Fruit fly (Drosophila melanogaster) S2 (cell line): Measurements from ENCODE around the gene yellow-g.

Source experiments
- CG8478 ChIP-seq: fragments of >200 bp; optimal IDR thresholded peaks from 2 replicates; lab custom pipeline; 2018
- CTCF ChIP-seq, 2 experiments: fragments of >200 bp; optimal IDR thresholded peaks; 2 replicates each; lab custom pipeline; 2018

The yellow-g gene

DNA sequence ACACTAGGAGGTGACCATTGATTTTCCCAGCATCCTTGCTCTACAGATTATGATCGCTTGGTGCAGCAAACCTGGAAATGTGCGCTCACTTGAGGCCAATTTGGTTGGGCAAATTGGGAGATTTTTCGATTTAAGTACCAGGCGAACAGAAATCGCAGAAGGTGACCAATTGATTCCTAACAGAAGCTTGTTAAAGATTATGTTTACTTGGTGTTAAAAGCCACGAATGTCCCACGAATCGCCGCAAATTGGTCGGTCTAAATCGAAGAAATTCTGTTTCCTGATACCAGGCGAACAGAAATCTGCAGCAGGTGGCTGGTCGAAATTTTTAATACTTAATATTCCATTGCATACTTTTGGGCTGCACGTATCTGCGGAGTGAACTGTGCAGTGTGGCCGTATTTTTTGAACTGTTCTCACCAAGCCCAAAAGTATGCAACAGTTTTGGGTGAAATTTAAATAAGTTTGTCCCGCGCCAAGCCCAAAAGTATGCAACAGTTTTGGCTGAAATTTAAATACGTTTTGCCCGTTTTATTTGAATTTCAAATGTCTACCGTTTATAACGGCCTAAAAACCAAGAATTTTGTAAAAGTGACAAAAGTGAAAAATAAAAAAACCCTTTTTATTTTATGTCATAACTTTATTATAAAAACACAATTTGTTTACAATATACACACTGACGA, 28.6 kb downstream of the yellow-g start, which contains the start of gene CG32301:
Gene CG32301 (plus strand): TSS at position 633 of the 683 bp plus-strand sequence.
- TF ChIP-seq CTCF (optimal IDR thresholded peaks at IDR 0.05; lab: Kevin White, UChicago) (peak; percentile 44 to 54), CG8478 (lab: Kevin White, UChicago) (no peak)

DNA sequence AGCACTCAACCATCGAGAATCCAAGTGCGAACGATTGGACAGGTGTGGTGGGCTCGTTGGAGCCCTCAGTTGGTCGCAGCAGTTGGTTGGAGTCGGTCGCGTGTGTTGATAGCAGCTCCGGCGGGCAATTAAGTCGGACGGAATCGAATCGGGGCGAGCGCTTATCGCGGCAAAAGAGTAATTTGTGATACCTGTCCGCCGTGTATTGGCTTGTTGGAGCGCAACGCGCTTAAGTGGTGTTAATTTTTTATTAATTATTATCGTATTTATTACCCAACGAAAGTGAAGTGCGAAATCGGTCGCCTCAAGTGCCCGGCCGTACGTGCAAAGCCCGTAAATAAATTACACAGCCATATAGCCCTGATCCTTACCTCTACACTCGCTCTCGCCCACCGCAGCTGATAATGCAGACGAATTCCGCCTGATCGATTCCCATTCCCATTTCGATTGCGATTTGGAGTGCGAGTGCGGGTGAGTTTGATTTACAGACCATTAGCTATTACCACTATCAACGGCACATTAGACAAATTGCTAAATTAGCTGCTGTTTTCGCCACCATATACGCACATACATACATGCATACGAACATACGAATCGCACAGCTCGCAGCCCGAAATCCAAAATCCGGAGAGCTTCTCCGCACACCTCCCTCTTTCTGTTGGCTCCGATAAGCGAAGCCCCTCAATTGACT, 34.9 kb downstream of the yellow-g start, which contains the start of gene ACXD:
Gene ACXD (plus strand): TSS at position 66 of the 691 bp plus-strand sequence.
- TF ChIP-seq CG8478 (lab: Kevin White, UChicago) (no peak), CTCF (optimal IDR thresholded peaks at IDR 0.05; lab: Kevin White, UChicago) (no peak)

DNA sequence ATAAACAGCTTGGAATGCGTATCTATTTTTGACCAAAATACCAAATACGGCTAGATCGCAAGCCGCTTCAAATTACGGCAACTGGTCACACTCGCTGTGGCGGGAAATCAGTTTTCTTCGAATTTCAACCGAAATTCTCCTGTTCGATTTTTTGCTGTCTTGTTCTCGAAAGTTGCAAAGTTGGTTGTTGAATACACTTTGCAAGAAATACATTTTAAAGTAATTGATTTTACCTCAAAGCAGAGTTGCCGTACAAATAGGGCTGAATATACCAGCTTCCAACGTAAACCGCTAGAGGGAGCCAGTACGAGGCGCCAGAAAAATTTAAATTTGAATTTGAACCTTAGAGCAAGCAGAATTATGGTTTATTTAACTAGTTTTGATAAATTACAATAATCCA, 35.5 kb downstream of the yellow-g start, which contains the start of gene CG9018:
Gene CG9018 (minus strand): TSS at position 43 of the 400 bp plus-strand sequence.
- peak; percentile 91 for TF ChIP-seq CTCF (optimal IDR thresholded peaks at IDR 0.05; lab: Kevin White, UChicago)
- TF ChIP-seq CG8478 (lab: Kevin White, UChicago) = no peak

DNA sequence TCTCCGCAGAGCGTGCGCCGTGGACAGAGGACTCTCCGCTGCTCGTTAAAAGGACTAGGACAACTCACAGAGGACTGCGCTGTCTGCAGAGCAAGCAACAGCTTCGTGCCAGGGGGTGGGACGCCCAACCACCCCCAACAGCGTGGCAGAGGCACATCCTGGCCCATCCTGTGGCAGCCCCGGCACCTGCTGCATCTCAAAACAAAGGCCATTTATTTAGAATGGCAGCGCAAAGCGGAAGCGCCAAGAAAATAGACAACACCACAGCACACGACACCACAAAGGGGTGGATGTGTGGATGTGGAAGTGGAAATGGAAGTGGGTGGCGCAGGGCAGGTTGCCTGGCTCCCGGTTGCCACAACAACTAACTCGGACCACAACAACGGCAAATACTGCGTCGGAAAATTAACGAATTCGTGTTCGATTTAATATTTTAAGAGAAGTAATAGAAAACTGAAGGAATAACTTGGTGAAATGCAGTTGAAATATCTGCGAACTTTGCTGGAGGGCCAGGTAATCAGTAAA, 43.3 kb downstream of the yellow-g start, which contains the start of gene Oseg2:
Gene Oseg2 (plus strand): TSS at position 475 of the 525 bp plus-strand sequence.
- TF ChIP-seq CTCF (optimal IDR thresholded peaks at IDR 0.05; lab: Kevin White, UChicago) (peak in 1 of 2 experiments; percentile 47), CG8478 (lab: Kevin White, UChicago) (no peak)

DNA sequence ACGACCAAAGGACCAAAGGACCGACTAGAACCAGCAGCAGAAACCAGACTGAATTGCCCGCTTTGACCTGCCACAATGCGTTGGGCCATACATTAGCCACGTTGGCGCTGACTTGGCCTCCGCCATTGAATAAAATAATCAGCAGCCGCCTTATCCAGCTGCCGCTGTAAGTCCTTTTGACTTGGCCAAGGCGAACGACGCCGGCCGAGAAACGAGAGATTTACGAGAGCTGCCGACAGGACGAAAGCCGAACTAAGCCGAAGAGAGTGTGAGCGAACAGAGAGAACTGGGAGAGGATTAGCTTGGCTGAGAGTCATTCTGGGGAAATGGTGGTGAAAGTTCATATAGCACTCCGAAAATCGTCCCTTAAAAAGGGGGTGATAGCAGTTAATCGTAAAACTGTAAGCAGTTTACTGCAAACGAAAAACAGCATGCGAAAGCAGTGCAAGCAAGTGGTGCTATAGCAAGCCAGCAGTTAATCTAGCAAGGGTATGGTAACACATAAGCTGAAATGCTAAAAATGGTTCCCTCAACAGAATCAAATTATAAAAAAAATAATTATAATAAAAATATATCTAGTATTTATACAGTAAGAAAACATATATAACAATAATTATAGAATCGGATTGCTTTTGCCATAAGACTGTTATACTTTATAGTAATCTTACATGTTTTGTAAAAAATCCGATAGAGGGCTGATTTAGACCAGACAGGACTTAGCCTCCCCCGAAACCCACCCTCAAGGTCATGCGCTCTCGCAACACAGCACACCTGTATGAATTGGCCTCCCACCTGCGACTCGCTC, 44.0 kb downstream of the yellow-g start:
- TF ChIP-seq CG8478 (lab: Kevin White, UChicago) (no peak), CTCF (optimal IDR thresholded peaks at IDR 0.05; lab: Kevin White, UChicago) (peak; percentile 40 to 61)
